Fruit fly (Drosophila melanogaster) whole organism, prepupa: ENCODE measurements around the gene SdicC.
"Not testable (repeated sequence)": the region's sequence is repeated elsewhere in the genome, so short reads cannot be mapped to it uniquely, and the experiment has no call there.

Source experiments
- Blimp-1 ChIP-seq: fragments of 200-800 bp; sonication (Bioruptor generic); optimal IDR thresholded peaks from 3 replicates; lab custom pipeline; 2017; ENCODE audit warnings: missing biosample characterization, missing genetic modification characterization, mild to moderate bottlenecking, moderate library complexity, missing genetic modification reagents
- CG10631 ChIP-seq: fragments of 200-800 bp; sonication (Bioruptor generic); optimal IDR thresholded peaks from 2 replicates; lab custom pipeline; 2016; ENCODE audit warnings: missing biosample characterization, missing genetic modification characterization
- CG11902 ChIP-seq: fragments of 200-800 bp; sonication (Bioruptor generic); optimal IDR thresholded peaks from 3 replicates; lab custom pipeline; 2016; ENCODE audit warnings: missing biosample characterization, missing genetic modification characterization
- CG15336 ChIP-seq: fragments of 200-800 bp; sonication (Bioruptor generic); IDR thresholded peaks from 2 replicates; pipeline ENCODE4 v1.3.6; 2022; ENCODE audit warnings: missing biosample characterization, missing genetic modification characterization
- CG1621 ChIP-seq: fragments of 200-800 bp; sonication (Bioruptor generic); optimal IDR thresholded peaks from 3 replicates; lab custom pipeline; 2018; ENCODE audit warnings: missing biosample characterization, mild to moderate bottlenecking, missing genetic modification characterization
- CG16779 ChIP-seq: fragments of 200-800 bp; sonication (Bioruptor generic); optimal IDR thresholded peaks from 3 replicates; lab custom pipeline; 2017; ENCODE audit warnings: missing biosample characterization, mild to moderate bottlenecking, missing genetic modification characterization
- CG3032 ChIP-seq: fragments of 200-800 bp; optimal IDR thresholded peaks from 2 replicates; lab custom pipeline; 2019; ENCODE audit warnings: missing biosample characterization, mild to moderate bottlenecking, missing genetic modification characterization, moderate library complexity
- CG31627 ChIP-seq: fragments of 200-800 bp; sonication (Bioruptor generic); optimal IDR thresholded peaks from 3 replicates; lab custom pipeline; 2016; ENCODE audit warnings: missing biosample characterization, missing genetic modification characterization
- CG32006 ChIP-seq: fragments of 200-800 bp; sonication (Bioruptor generic); optimal IDR thresholded peaks from 3 replicates; lab custom pipeline; 2017; ENCODE audit warnings: missing biosample characterization, mild to moderate bottlenecking, missing genetic modification characterization
- CG34406 ChIP-seq: fragments of 200-800 bp; sonication (Bioruptor generic); optimal IDR thresholded peaks from 3 replicates; lab custom pipeline; 2016; ENCODE audit warnings: missing biosample characterization, missing genetic modification characterization
- CG3919 ChIP-seq: fragments of 200-800 bp; sonication (Bioruptor generic); optimal IDR thresholded peaks from 3 replicates; lab custom pipeline; 2016; ENCODE audit warnings: missing biosample characterization, missing genetic modification characterization
- CG6792 ChIP-seq: fragments of 200-800 bp; sonication (Bioruptor generic); optimal IDR thresholded peaks from 3 replicates; lab custom pipeline; 2016; ENCODE audit warnings: missing biosample characterization, missing genetic modification characterization
- CG6808 ChIP-seq: fragments of 200-800 bp; sonication (Bioruptor generic); optimal IDR thresholded peaks from 3 replicates; lab custom pipeline; 2017; ENCODE audit warnings: missing biosample characterization, missing genetic modification characterization, mild to moderate bottlenecking, moderate library complexity, missing genetic modification reagents
- CG6854 ChIP-seq: fragments of 200-800 bp; sonication (Bioruptor generic); optimal IDR thresholded peaks from 2 replicates; lab custom pipeline; 2017; ENCODE audit warnings: missing biosample characterization, mild to moderate bottlenecking, missing genetic modification characterization
- CG7368 ChIP-seq: fragments of 200-800 bp; sonication (Bioruptor generic); optimal IDR thresholded peaks from 3 replicates; lab custom pipeline; 2016; ENCODE audit warnings: missing biosample characterization, missing genetic modification characterization
- CG8119 ChIP-seq: fragments of 200-800 bp; sonication (Bioruptor generic); IDR thresholded peaks from 3 replicates; pipeline ENCODE4 v1.3.6; 2022; ENCODE audit warnings: missing biosample characterization, missing genetic modification characterization
- CG8319 ChIP-seq: fragments of 200-800 bp; sonication (Bioruptor generic); optimal IDR thresholded peaks from 3 replicates; lab custom pipeline; 2016; ENCODE audit warnings: missing biosample characterization, missing genetic modification characterization
- CG8632 ChIP-seq: fragments of 200-800 bp; sonication (Bioruptor generic); optimal IDR thresholded peaks from 3 replicates; lab custom pipeline; 2016; ENCODE audit warnings: missing biosample characterization, missing genetic modification characterization
- CG9139 ChIP-seq: fragments of 200-800 bp; sonication (Bioruptor generic); optimal IDR thresholded peaks from 3 replicates; lab custom pipeline; 2017; ENCODE audit warnings: missing biosample characterization, mild to moderate bottlenecking, missing genetic modification characterization
- Eip75B ChIP-seq: fragments of 200-800 bp; sonication (Bioruptor generic); optimal IDR thresholded peaks from 3 replicates; lab custom pipeline; 2016; ENCODE audit warnings: missing biosample characterization, missing genetic modification characterization
- Ets21C ChIP-seq: fragments of 200-800 bp; sonication (Bioruptor generic); optimal IDR thresholded peaks from 3 replicates; lab custom pipeline; 2016; ENCODE audit warnings: missing biosample characterization, missing genetic modification characterization
- Ets96B ChIP-seq: fragments of 200-800 bp; optimal IDR thresholded peaks from 2 replicates; lab custom pipeline; 2019; ENCODE audit warnings: missing biosample characterization, mild to moderate bottlenecking, missing genetic modification characterization, moderate library complexity
- Gug ChIP-seq: fragments of 200-800 bp; sonication (Bioruptor generic); IDR thresholded peaks from 2 replicates; pipeline ENCODE4 v1.3.6; 2022; ENCODE audit warnings: missing biosample characterization, missing genetic modification characterization
- Hr38 ChIP-seq: sonication (Bioruptor generic); optimal IDR thresholded peaks from 2 replicates; lab custom pipeline; 2016; ENCODE audit warnings: missing biosample characterization, missing genetic modification characterization
- Hr39 ChIP-seq: fragments of 200-800 bp; sonication (Bioruptor generic); optimal IDR thresholded peaks from 2 replicates; lab custom pipeline; 2016; ENCODE audit warnings: missing biosample characterization, missing genetic modification characterization
- Hr4 ChIP-seq: fragments of 200-800 bp; sonication (Bioruptor generic); optimal IDR thresholded peaks from 3 replicates; lab custom pipeline; 2016; ENCODE audit warnings: missing biosample characterization, missing genetic modification characterization
- Lpt ChIP-seq: fragments of 200-800 bp; sonication (Bioruptor generic); optimal IDR thresholded peaks from 3 replicates; lab custom pipeline; 2016; ENCODE audit warnings: missing biosample characterization, missing genetic modification characterization
- OdsH ChIP-seq: fragments of 200-800 bp; sonication (Bioruptor generic); optimal IDR thresholded peaks from 3 replicates; lab custom pipeline; 2016; ENCODE audit warnings: missing biosample characterization, missing genetic modification characterization
- Sox102F ChIP-seq: fragments of 200-800 bp; sonication (Bioruptor generic); optimal IDR thresholded peaks from 2 replicates; lab custom pipeline; 2016; ENCODE audit warnings: missing biosample characterization, mild to moderate bottlenecking, missing genetic modification characterization
- Sox14 ChIP-seq: fragments of 200-800 bp; sonication (Bioruptor generic); optimal IDR thresholded peaks from 3 replicates; lab custom pipeline; 2016; ENCODE audit warnings: missing biosample characterization, missing genetic modification characterization
- Sox15 ChIP-seq: fragments of 200-800 bp; sonication (Bioruptor generic); optimal IDR thresholded peaks from 3 replicates; lab custom pipeline; 2016; ENCODE audit warnings: missing biosample characterization, missing genetic modification characterization
- achi ChIP-seq: fragments of 200-800 bp; sonication (Bioruptor generic); optimal IDR thresholded peaks from 3 replicates; lab custom pipeline; 2016; ENCODE audit warnings: missing biosample characterization, missing genetic modification characterization
- acj6 ChIP-seq: fragments of 200-800 bp; sonication (Bioruptor generic); optimal IDR thresholded peaks from 3 replicates; lab custom pipeline; 2016; ENCODE audit warnings: missing biosample characterization, missing genetic modification characterization
- cyc ChIP-seq: fragments of 200-800 bp; sonication (Bioruptor generic); optimal IDR thresholded peaks from 3 replicates; lab custom pipeline; 2016; ENCODE audit warnings: missing biosample characterization, missing genetic modification characterization
- dac ChIP-seq: fragments of 200-800 bp; sonication (Bioruptor generic); optimal IDR thresholded peaks from 2 replicates; lab custom pipeline; 2017; ENCODE audit warnings: missing biosample characterization, mild to moderate bottlenecking, missing genetic modification characterization
- eg ChIP-seq: fragments of 200-800 bp; sonication (Bioruptor generic); IDR thresholded peaks from 3 replicates; pipeline ENCODE4 v1.3.6; 2022; ENCODE audit warnings: missing biosample characterization, missing genetic modification characterization
- esn ChIP-seq: fragments of 200-800 bp; sonication (Bioruptor generic); optimal IDR thresholded peaks from 2 replicates; lab custom pipeline; 2016; ENCODE audit warnings: missing biosample characterization, mild to moderate bottlenecking, missing genetic modification characterization, moderate library complexity
- fd59A ChIP-seq: fragments of 200-800 bp; sonication (Bioruptor generic); optimal IDR thresholded peaks from 2 replicates; lab custom pipeline; 2017; ENCODE audit warnings: missing biosample characterization, mild to moderate bottlenecking, missing genetic modification characterization, missing genetic modification reagents
- fkh ChIP-seq: fragments of 200-800 bp; sonication (Bioruptor generic); optimal IDR thresholded peaks from 3 replicates; lab custom pipeline; 2017; ENCODE audit warnings: missing biosample characterization, mild to moderate bottlenecking, missing genetic modification characterization, moderate library complexity
- lz ChIP-seq: fragments of 200-800 bp; sonication (Bioruptor generic); optimal IDR thresholded peaks from 3 replicates; lab custom pipeline; 2016; ENCODE audit warnings: missing biosample characterization, missing genetic modification characterization
- net ChIP-seq: fragments of 200-800 bp; sonication (Bioruptor generic); optimal IDR thresholded peaks from 3 replicates; lab custom pipeline; 2016; ENCODE audit warnings: missing biosample characterization, missing genetic modification characterization
- salr ChIP-seq, 2 experiments: fragments of 200-800 bp; sonication (Bioruptor generic); optimal IDR thresholded peaks; 3 replicates each; lab custom pipeline; 2016 to 2018; ENCODE audit warnings: missing biosample characterization in 2 of 2, missing genetic modification characterization in 2 of 2, mild to moderate bottlenecking in 1 of 2
- spab ChIP-seq: fragments of 200-800 bp; sonication (Bioruptor generic); optimal IDR thresholded peaks from 2 replicates; lab custom pipeline; 2017; ENCODE audit warnings: missing biosample characterization, mild to moderate bottlenecking, missing genetic modification characterization, missing genetic modification reagents
- ss ChIP-seq, 2 experiments: fragments of 200-800 bp; sonication (Bioruptor generic); optimal IDR thresholded peaks; 2 replicates in 1 of 2; 3 replicates in 1 of 2; lab custom pipeline; 2017 to 2018; ENCODE audit warnings: mild to moderate bottlenecking in 2 of 2, missing biosample characterization in 2 of 2, missing genetic modification characterization in 2 of 2, moderate library complexity in 1 of 2
- svp ChIP-seq: fragments of 200-800 bp; sonication (Bioruptor generic); peaks from one replicate; lab custom pipeline; 2016; ENCODE audit warnings: missing biosample characterization, missing genetic modification characterization
- vri ChIP-seq: fragments of 200-800 bp; sonication (Bioruptor generic); optimal IDR thresholded peaks from 3 replicates; lab custom pipeline; 2016; ENCODE audit warnings: missing biosample characterization, mild to moderate bottlenecking, missing genetic modification characterization

The SdicC gene

dm6 chrX:20217159-20217558, at the start of gene SdicC:
SdicC (minus strand) TSS chrX:20217259.
- not testable (repeated sequence) for TF ChIP-seq Ets21C, CG34406, CG6854 (GFP tag; lab: Kevin White, UChicago)
- TF ChIP-seq, all 60 proteins: peak for 0; not testable (repeated sequence) for 60

dm6 chrX:20258939-20259338, 41.9 kb upstream of the SdicC start, which contains the start of gene CG42577:
CG42577 (plus strand) TSS chrX:20259239.
- TF ChIP-seq CG31627; fd59A (GFP tag; lab: Kevin White, UChicago); cyc (GFP tag; lab: Kevin White, UChicago): not testable (repeated sequence)

- TF ChIP-seq Gug (GFP tag; lab: Robert Waterston, UW): no peak
- TF ChIP-seq CG11902: no peak
- no peak for TF ChIP-seq CG8632
- TF ChIP-seq CG10631: peak; percentile 7
- peak; percentile 29 for TF ChIP-seq CG31627
- peak; percentile 39 for TF ChIP-seq Sox14 (GFP tag; lab: Kevin White, UChicago)
- no peak for TF ChIP-seq dac (GFP tag; lab: Kevin White, UChicago)
- peak; percentile 57 for TF ChIP-seq svp (GFP tag; lab: Kevin White, UChicago)
- TF ChIP-seq eg (GFP tag; lab: Robert Waterston, UW): no peak
- TF ChIP-seq CG8319 (GFP tag; lab: Kevin White, UChicago): no peak
- TF ChIP-seq Hr38: no peak
- no peak for TF ChIP-seq cyc (GFP tag; lab: Kevin White, UChicago)
- no peak for TF ChIP-seq Sox102F (GFP tag; lab: Kevin White, UChicago)
- peak; percentile 1 for TF ChIP-seq acj6
- TF ChIP-seq CG3032 (tag; lab: Kevin White, UChicago): peak; percentile 1
- no peak for TF ChIP-seq CG8119
- TF ChIP-seq Blimp-1: no peak
- TF ChIP-seq Hr39 (GFP tag; lab: Kevin White, UChicago): peak; percentile 31
- no peak for TF ChIP-seq CG34406 (GFP tag; lab: Kevin White, UChicago)
- TF ChIP-seq Ets21C (GFP tag; lab: Kevin White, UChicago): no peak
- TF ChIP-seq CG3919 (GFP tag; lab: Kevin White, UChicago): peak; percentile 12
- TF ChIP-seq esn (GFP tag; lab: Kevin White, UChicago): no peak
- no peak for TF ChIP-seq achi (GFP tag; lab: Kevin White, UChicago)
- TF ChIP-seq CG7368 (GFP tag; lab: Kevin White, UChicago): no peak
- TF ChIP-seq OdsH (GFP tag; lab: Kevin White, UChicago): no peak
- no peak for TF ChIP-seq spab (GFP tag; lab: Kevin White, UChicago)
- peak; percentile 25 for TF ChIP-seq Ets96B
- peak; percentile 29 for TF ChIP-seq fkh
- TF ChIP-seq CG1621 (tag; lab: Kevin White, UChicago): no peak
- no peak for TF ChIP-seq Sox15
- no peak for TF ChIP-seq CG16779 (tag; lab: Kevin White, UChicago)
- no peak for TF ChIP-seq CG9139 (GFP tag; lab: Kevin White, UChicago)
- TF ChIP-seq Lpt (GFP tag; lab: Kevin White, UChicago): no peak
- no peak for TF ChIP-seq CG15336 (GFP tag; lab: Robert Waterston, UW)
- TF ChIP-seq lz: peak; percentile 38
- TF ChIP-seq salr (GFP tag; optimal IDR thresholded peaks at IDR 0.05; lab: Kevin White, UChicago): no peak
- TF ChIP-seq Hr4 (GFP tag; lab: Kevin White, UChicago): peak; percentile 26
- no peak for TF ChIP-seq vri (GFP tag; lab: Kevin White, UChicago)
- TF ChIP-seq Eip75B (GFP tag; lab: Kevin White, UChicago): peak; percentile 20
- TF ChIP-seq net (GFP tag; lab: Kevin White, UChicago): no peak
- no peak for TF ChIP-seq ss (GFP tag; optimal IDR thresholded peaks at IDR 0.05; lab: Kevin White, UChicago)
- TF ChIP-seq CG6854 (GFP tag; lab: Kevin White, UChicago): no peak
- peak; percentile 25 for TF ChIP-seq CG32006 (GFP tag; lab: Kevin White, UChicago)
- TF ChIP-seq CG6792 (GFP tag; lab: Kevin White, UChicago): no peak
- no peak for TF ChIP-seq CG6808 (GFP tag; lab: Kevin White, UChicago)
Measured at dm6 chrX:20256849-20257590, 40.0 kb upstream of the SdicC start, which contains the start of gene CG17065. CG17065 (minus strand) TSS chrX:20257199.
